Worm (Caenorhabditis elegans) whole organism, midembryonic: Measurements from ENCODE around the gene nspg-3.

Experiments used
- T22C8.4 ChIP-seq: fragments of 200-800 bp; sonication (Bioruptor generic); IDR thresholded peaks from 2 replicates; pipeline ENCODE4 v1.3.6; 2022; ENCODE audit warnings: missing genetic modification characterization, missing compliant biosample characterization
- cog-1 ChIP-seq: sonication (generic microtip); optimal IDR thresholded peaks from 2 replicates; lab custom pipeline; 2016; ENCODE audit warnings: missing genetic modification characterization, missing compliant biosample characterization
- flt-1 ChIP-seq: fragments of 200-800 bp; sonication (Bioruptor generic); IDR thresholded peaks from 2 replicates; pipeline ENCODE4 v1.3.6; 2022; ENCODE audit warnings: missing genetic modification characterization, missing compliant biosample characterization
- klf-2 ChIP-seq: fragments of 200-800 bp; sonication (Bioruptor generic); conservative IDR thresholded peaks from 2 replicates; pipeline ENCODE4 v1.3.6; 2022; ENCODE audit warnings: missing genetic modification reagents, missing genetic modification characterization, missing compliant biosample characterization
- med-1 ChIP-seq: sonication (generic microtip); optimal IDR thresholded peaks from 2 replicates; lab custom pipeline; 2017; ENCODE audit warnings: missing genetic modification characterization, mild to moderate bottlenecking, missing compliant biosample characterization, antibody characterized with exemption, missing genetic modification reagents; ENCODE audit not compliant: insufficient read depth
- ref-1 ChIP-seq: fragments of 200-800 bp; sonication (Bioruptor generic); conservative IDR thresholded peaks from 2 replicates; pipeline ENCODE4 v1.3.6; 2022; ENCODE audit warnings: missing genetic modification reagents, missing genetic modification characterization, missing compliant biosample characterization
- tab-1 ChIP-seq: fragments of 200-800 bp; sonication (Bioruptor generic); IDR thresholded peaks from 2 replicates; pipeline ENCODE4 v1.3.6; 2022; ENCODE audit warnings: missing genetic modification characterization, missing compliant biosample characterization
- ztf-23 ChIP-seq: fragments of 200-800 bp; sonication (Bioruptor generic); IDR thresholded peaks from 2 replicates; pipeline ENCODE4 v1.3.6; 2022; ENCODE audit warnings: missing genetic modification reagents, missing genetic modification characterization, missing compliant biosample characterization
- ztf-29 ChIP-seq: fragments of 200-800 bp; sonication (Bioruptor generic); IDR thresholded peaks from 2 replicates; pipeline ENCODE4 v1.3.6; 2022; ENCODE audit warnings: missing genetic modification reagents, missing genetic modification characterization, missing compliant biosample characterization

DNA sequence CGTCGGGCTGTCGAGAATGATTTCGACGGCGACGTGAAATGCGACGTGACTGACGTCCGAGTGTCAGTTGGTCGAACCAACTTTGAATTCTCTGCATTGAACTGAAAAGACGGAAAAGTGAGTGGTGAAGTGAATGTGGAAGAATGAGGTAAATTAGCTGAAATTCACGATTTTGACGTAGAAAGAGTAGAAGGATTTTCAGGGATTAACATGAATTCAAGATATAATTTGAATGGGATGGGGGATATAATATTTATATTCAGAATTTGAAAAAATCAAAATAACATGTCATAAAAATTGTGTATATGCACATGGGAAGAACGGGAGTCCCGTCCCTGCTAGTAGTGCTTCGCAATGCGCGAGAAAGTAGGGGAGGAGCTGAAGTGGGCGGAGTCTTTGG, 26.6 kb downstream of the nspg-3 start, which contains the start of gene C29H12.6:
- TF ChIP-seq ztf-23 (GFP tag; lab: Robert Waterston, UW) (no peak), ztf-29 (no peak), med-1 (GFP tag; lab: Kevin White, UChicago) (no peak), klf-2 (GFP tag; lab: Robert Waterston, UW) (no peak), flt-1 (GFP tag; lab: Robert Waterston, UW) (no peak), tab-1 (GFP tag; lab: Robert Waterston, UW) (0 out of 2 replicates have a peak, but pooled peaks have one; percentile 16), T22C8.4 (GFP tag; lab: Robert Waterston, UW) (no peak), ref-1 (GFP tag; lab: Robert Waterston, UW) (no peak), cog-1 (tag; lab: Kevin White, UChicago) (no peak)
